Worm (Caenorhabditis elegans): ENCODE results near the gene rho-1.

DNA sequence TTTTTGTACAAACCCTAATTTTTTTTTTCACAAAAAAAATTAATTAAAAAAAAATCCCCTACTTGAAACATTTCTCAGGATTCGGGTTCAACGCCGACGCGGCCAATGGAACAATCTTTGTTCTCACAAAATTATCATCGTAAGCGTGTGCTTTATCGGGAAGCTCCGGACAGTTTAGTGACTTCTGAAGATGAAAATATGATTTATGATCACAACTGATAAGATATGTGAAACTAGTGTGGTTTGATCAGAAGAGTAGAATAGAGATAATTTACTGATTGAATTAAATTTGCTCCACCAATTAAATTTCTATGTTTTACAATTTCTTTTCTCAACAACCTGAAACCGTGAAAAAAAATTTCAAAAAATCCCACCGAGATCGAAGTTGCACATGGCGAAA, 36.2 kb upstream of the rho-1 start:
- TF ChIP-seq T22C8.4 (GFP tag; IDR thresholded peaks at IDR 0.05) = no peak
- TF ChIP-seq cog-1 (tag; optimal IDR thresholded peaks at IDR 0.05) = no peak
- TF ChIP-seq tab-1 (GFP tag; IDR thresholded peaks at IDR 0.05) = no peak
- TF ChIP-seq klf-2 (GFP tag; conservative IDR thresholded peaks at IDR 0.05) = no peak

Measured in whole organism, midembryonic.